Worm (Caenorhabditis elegans): ENCODE measurements around the gene cal-7.

Gene cal-7

DNA sequence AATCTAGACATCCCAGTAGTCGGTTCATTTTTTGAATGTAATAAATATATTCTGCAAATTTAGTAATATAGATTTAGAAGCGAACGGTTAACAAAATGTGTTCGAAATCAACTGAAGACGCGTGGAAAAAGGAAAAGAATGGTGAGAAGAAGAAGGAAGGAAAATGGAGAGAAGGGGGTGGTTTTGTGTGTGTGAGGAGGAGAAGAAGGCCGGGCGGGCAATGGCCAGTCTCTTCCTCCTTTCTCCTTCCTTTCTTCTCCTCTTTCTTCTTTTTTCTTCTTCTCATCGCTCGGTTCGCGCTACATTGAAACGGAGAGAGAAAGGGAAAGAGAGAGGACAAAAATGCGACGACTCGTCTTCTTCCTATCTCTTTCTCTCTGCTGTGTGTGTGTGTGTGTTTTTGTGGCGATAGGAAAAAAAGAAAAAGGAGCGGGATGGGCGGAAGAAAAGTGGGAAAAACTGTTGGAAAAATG is 41.8 kb upstream of the cal-7 start, which contains the start of gene ztf-9 (continued):
- no peak for TF ChIP-seq sea-2 (GFP tag; IDR thresholded peaks at IDR 0.05)

DNA sequence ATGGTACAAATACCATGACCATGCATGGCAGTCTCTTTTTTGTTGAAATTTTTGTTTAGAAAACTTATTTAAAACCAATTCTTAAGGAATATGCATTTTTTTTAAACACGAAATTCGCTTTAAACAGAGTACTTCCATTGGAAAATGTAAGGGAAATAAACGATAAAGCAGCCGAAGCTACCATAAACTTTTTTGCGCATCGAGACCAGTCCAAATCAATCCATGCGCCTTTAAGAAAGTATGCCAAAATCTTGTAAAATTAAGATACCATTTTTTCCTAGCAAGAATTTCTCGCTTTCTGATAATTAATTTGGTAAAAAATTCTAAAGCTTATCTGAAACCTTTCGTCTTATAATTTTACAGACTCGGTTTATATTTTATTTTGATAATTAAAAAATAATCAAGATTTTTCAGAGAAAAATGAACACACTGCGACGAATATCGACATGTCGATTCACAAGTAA is 41.2 kb upstream of the cal-7 start, which contains the start of gene ZK287.7:
TSS of gene ZK287.7 (plus strand) at position 414 of the 464 bp plus-strand sequence.
- TF ChIP-seq K11D2.4 (GFP tag; IDR thresholded peaks at IDR 0.05) (no peak), cebp-2 (GFP tag; IDR thresholded peaks at IDR 0.05) (no peak), F33H1.4 (GFP tag; IDR thresholded peaks at IDR 0.05) (peak; percentile 70), ekl-4 (GFP tag; IDR thresholded peaks at IDR 0.05) (no peak), dpl-1 (GFP tag; optimal IDR thresholded peaks at IDR 0.05) (no peak), C06A6.2 (GFP tag; conservative IDR thresholded peaks at IDR 0.05) (no peak), rpc-1 (optimal IDR thresholded peaks at IDR 0.05) (no peak), rpc-1 (tag; optimal IDR thresholded peaks at IDR 0.05) (no peak), lin-26 (GFP tag; IDR thresholded peaks at IDR 0.05) (no peak), ztf-28 (GFP tag; IDR thresholded peaks at IDR 0.05) (no peak), xnd-1 (tag; optimal IDR thresholded peaks at IDR 0.05) (peak; percentile 13), lsl-1 (GFP tag; optimal IDR thresholded peaks at IDR 0.05) (peak; percentile 76), gei-17 (GFP tag; optimal IDR thresholded peaks at IDR 0.05) (no peak), madf-6 (GFP tag; IDR thresholded peaks at IDR 0.05) (0 out of 2 replicates have a peak, but pooled peaks have one; percentile 37), unc-130 (GFP tag; optimal IDR thresholded peaks at IDR 0.05) (no peak)

DNA sequence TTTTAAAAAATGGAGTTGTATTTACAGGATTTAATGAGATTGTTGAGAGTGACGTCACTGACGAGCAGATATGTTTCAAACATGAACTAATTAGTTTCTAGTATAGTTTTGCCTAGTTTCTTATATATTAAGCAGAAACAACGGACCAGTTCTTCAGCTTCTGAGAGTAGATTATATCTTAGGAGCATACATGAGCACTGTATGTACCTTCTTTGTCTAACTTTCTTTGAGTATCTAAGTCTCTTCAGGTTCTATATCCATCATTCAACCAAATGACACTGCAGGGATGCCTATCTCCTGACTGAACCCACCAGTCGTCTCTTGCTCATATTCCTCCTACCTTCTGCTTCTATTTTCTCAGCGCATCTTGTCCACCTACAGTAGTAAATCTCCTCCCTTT is 37.2 kb upstream of the cal-7 start, which contains the start of gene her-1:
TSS of gene her-1 (plus strand) at position 301 of the 400 bp plus-strand sequence.
- no peak for TF ChIP-seq athp-1 (tag; optimal IDR thresholded peaks at IDR 0.05)
- no peak for TF ChIP-seq aptf-3 (GFP tag; IDR thresholded peaks at IDR 0.05)
- TF ChIP-seq attf-6 (GFP tag; IDR thresholded peaks at IDR 0.05), result no peak
- no peak for TF ChIP-seq cebp-1 (GFP tag; IDR thresholded peaks at IDR 0.05)
- no peak for TF ChIP-seq cebp-1 (tag; optimal IDR thresholded peaks at IDR 0.05)
- TF ChIP-seq mcd-1 (GFP tag; IDR thresholded peaks at IDR 0.05), result no peak
- no peak for TF ChIP-seq tlf-1 (GFP tag; optimal IDR thresholded peaks at IDR 0.05)
- no peak for TF ChIP-seq zim-3 (tag; optimal IDR thresholded peaks at IDR 0.05)
- no peak for TF ChIP-seq ekl-4 (GFP tag; IDR thresholded peaks at IDR 0.05)
- TF ChIP-seq B0019.2 (GFP tag; conservative IDR thresholded peaks at IDR 0.05), result no peak
- TF ChIP-seq rpc-1 (optimal IDR thresholded peaks at IDR 0.05), result no peak
- no peak for TF ChIP-seq rpc-1 (tag; optimal IDR thresholded peaks at IDR 0.05)

DNA sequence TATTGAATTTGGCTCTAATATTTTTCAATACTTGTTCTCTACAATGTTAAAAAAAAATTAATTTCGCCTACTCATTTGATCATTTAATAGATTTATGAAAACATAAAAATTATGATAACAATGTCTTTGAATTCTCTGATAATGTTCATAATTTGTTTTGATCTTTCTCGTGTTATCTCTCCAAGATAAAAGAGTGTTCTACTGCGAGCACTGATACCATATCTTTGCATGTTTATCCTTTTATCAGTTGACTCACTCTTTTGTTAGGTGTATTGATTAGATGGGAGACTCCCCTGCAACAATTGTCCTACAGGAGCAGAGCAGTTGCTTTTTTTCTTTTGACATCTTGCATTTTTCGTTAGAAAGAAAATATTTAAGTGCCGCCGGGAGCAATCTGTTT is 34.7 kb upstream of the cal-7 start:
- TF ChIP-seq K11D2.4 (GFP tag; IDR thresholded peaks at IDR 0.05), result no peak
- no peak for TF ChIP-seq ztf-28 (GFP tag; IDR thresholded peaks at IDR 0.05)
- TF ChIP-seq T07F8.4 (tag; optimal IDR thresholded peaks at IDR 0.05), result no peak
- TF ChIP-seq zfh-2 (GFP tag; conservative IDR thresholded peaks at IDR 0.05), result no peak
- TF ChIP-seq cebp-1 (GFP tag; IDR thresholded peaks at IDR 0.05), result no peak
- TF ChIP-seq cebp-1 (tag; optimal IDR thresholded peaks at IDR 0.05), result no peak
- no peak for TF ChIP-seq lir-1 (GFP tag; conservative IDR thresholded peaks at IDR 0.05)
- TF ChIP-seq ceh-100 (GFP tag; IDR thresholded peaks at IDR 0.05), result no peak
- TF ChIP-seq F52B5.7 (tag; optimal IDR thresholded peaks at IDR 0.05), result no peak
- TF ChIP-seq F57C9.4 (tag; optimal IDR thresholded peaks at IDR 0.05), result no peak
- no peak for TF ChIP-seq ccch-3 (GFP tag; optimal IDR thresholded peaks at IDR 0.05)
- no peak for TF ChIP-seq ceh-58 (GFP tag; IDR thresholded peaks at IDR 0.05)
- no peak for TF ChIP-seq ztf-6 (GFP tag; IDR thresholded peaks at IDR 0.05)
- TF ChIP-seq C06A6.2 (GFP tag; conservative IDR thresholded peaks at IDR 0.05), result no peak
- no peak for TF ChIP-seq snpc-1.1 (tag; optimal IDR thresholded peaks at IDR 0.05; ENCODE audit: insufficient read depth)
- TF ChIP-seq nfyb-1 (GFP tag; IDR thresholded peaks at IDR 0.05), result no peak
- no peak for TF ChIP-seq ztf-18 (tag; optimal IDR thresholded peaks at IDR 0.05)
- no peak for TF ChIP-seq B0261.1 (tag; optimal IDR thresholded peaks at IDR 0.05)
- no peak for TF ChIP-seq aptf-3 (GFP tag; IDR thresholded peaks at IDR 0.05)
